Fruit fly (Drosophila melanogaster): ENCODE measurements around the gene Mgat2.

Gene Mgat2

dm6 chr3R:30021559-30022451 is at the start of gene Mgat2 (continued):
- TF ChIP-seq Scr (GFP tag; IDR thresholded peaks at IDR 0.05; ENCODE audit: partially characterized antibody) (peak; percentile 91), CG12071 (GFP tag; optimal IDR thresholded peaks at IDR 0.05) (peak; percentile 44), Oaz (GFP tag; IDR thresholded peaks at IDR 0.05) (no peak), Dad (GFP tag; optimal IDR thresholded peaks at IDR 0.05) (no peak), CG16779 (GFP tag; IDR thresholded peaks at IDR 0.05) (no peak), CG10267 (tag; optimal IDR thresholded peaks at IDR 0.05) (peak; percentile 44), CG14860 (GFP tag; IDR thresholded peaks at IDR 0.05; ENCODE audit: partially characterized antibody) (peak; percentile 71), Chrac-16 (GFP tag; optimal IDR thresholded peaks at IDR 0.05) (no peak), fd102C (GFP tag; optimal IDR thresholded peaks at IDR 0.05) (no peak), CrebB (tag; optimal IDR thresholded peaks at IDR 0.05) (peak; percentile 47), al (GFP tag; IDR thresholded peaks at IDR 0.05) (no peak), gfzf (GFP tag; optimal IDR thresholded peaks at IDR 0.05) (no peak), lilli (GFP tag; optimal IDR thresholded peaks at IDR 0.05) (no peak), Asciz (GFP tag; optimal IDR thresholded peaks at IDR 0.05) (no peak), CG8281 (tag; optimal IDR thresholded peaks at IDR 0.05) (no peak), CG5245 (GFP tag; optimal IDR thresholded peaks at IDR 0.05) (no peak), az2 (GFP tag; optimal IDR thresholded peaks at IDR 0.05) (no peak), Meics (GFP tag; optimal IDR thresholded peaks at IDR 0.05) (no peak), CG11504 (tag; optimal IDR thresholded peaks at IDR 0.05) (no peak), disco-r (GFP tag; optimal IDR thresholded peaks at IDR 0.05) (no peak), CG1792 (GFP tag; optimal IDR thresholded peaks at IDR 0.05) (no peak), Fer3 (tag; optimal IDR thresholded peaks at IDR 0.05) (peak; percentile 15), D (optimal IDR thresholded peaks at IDR 0.05) (no peak), D (GFP tag; optimal IDR thresholded peaks at IDR 0.05) (no peak), CG6813 (GFP tag; optimal IDR thresholded peaks at IDR 0.05) (peak; percentile 55), lov (optimal IDR thresholded peaks at IDR 0.05) (no peak), lov (GFP tag; IDR thresholded peaks at IDR 0.05) (0 out of 3 replicates have a peak, but pooled peaks have one; percentile 29), CG15269 (tag; optimal IDR thresholded peaks at IDR 0.05) (no peak), CG5953 (GFP tag; IDR thresholded peaks at IDR 0.05) (no peak), tll (GFP tag; optimal IDR thresholded peaks at IDR 0.05) (peak in 1 of 2 experiments; percentile 45), otp (GFP tag; IDR thresholded peaks at IDR 0.05) (no peak), vfl (GFP tag; optimal IDR thresholded peaks at IDR 0.05) (no peak), CG9215 (GFP tag; IDR thresholded peaks at IDR 0.05) (no peak), CkIIα-i1 (GFP tag; IDR thresholded peaks at IDR 0.05) (no peak), jigr1 (GFP tag; IDR thresholded peaks at IDR 0.05) (no peak), CG1233 (GFP tag; optimal IDR thresholded peaks at IDR 0.05) (peak; percentile 19), zfh1 (GFP tag; IDR thresholded peaks at IDR 0.05) (0 out of 3 replicates have a peak, but pooled peaks have one; percentile 33), gsb-n (tag; optimal IDR thresholded peaks at IDR 0.05) (peak; percentile 33), Hr51 (GFP tag; optimal IDR thresholded peaks at IDR 0.05) (no peak), CG13296 (GFP tag; optimal IDR thresholded peaks at IDR 0.05) (peak; percentile 41), CG31441 (GFP tag; IDR thresholded peaks at IDR 0.05) (peak; percentile 48; the same call in 1 of the 2 replicates), Drgx (GFP tag; IDR thresholded peaks at IDR 0.05) (peak; percentile 46), Deaf1 (tag; optimal IDR thresholded peaks at IDR 0.05) (peak; percentile 81), luna (GFP tag; optimal IDR thresholded peaks at IDR 0.05) (no peak), CG17359 (tag; optimal IDR thresholded peaks at IDR 0.05) (no peak), nau (GFP tag; optimal IDR thresholded peaks at IDR 0.05) (no peak), tgo (GFP tag; IDR thresholded peaks at IDR 0.05) (no peak), ind (GFP tag; optimal IDR thresholded peaks at IDR 0.05) (no peak), en (GFP tag; optimal IDR thresholded peaks at IDR 0.05) (no peak)

Data from whole organism, embryonic.